Worm (Caenorhabditis elegans) whole organism, L4 larva: ENCODE data around the gene aars-1.
A peak's percentile ranks its signal among the peaks of the same experiment; 100 is the strongest.

Experiments used
- F10B5.3 ChIP-seq: sonication (generic microtip); optimal IDR thresholded peaks from 2 replicates; lab custom pipeline; 2016; ENCODE audit warnings: mild to moderate bottlenecking, missing genetic modification characterization, missing compliant biosample characterization
- R02D3.7 ChIP-seq: fragments of 150-350 bp; sonication (generic microtip); optimal IDR thresholded peaks from 3 replicates; lab custom pipeline; 2014; ENCODE audit warnings: missing biosample characterization, missing genetic modification characterization
- T20F7.1 ChIP-seq: fragments of 200-800 bp; sonication (Bioruptor generic); optimal IDR thresholded peaks from 2 replicates; lab custom pipeline; 2018; ENCODE audit warnings: mild to moderate bottlenecking, missing genetic modification characterization, missing compliant biosample characterization
- Y48G9A.11 ChIP-seq: fragments of 200-800 bp; sonication (Bioruptor generic); IDR thresholded peaks from 2 replicates; pipeline ENCODE4 v1.3.6; 2022; ENCODE audit warnings: missing genetic modification reagents, missing genetic modification characterization, missing compliant biosample characterization
- aha-1 ChIP-seq: fragments of 150-350 bp; peaks from one replicate; lab custom pipeline; 2014; ENCODE audit warnings: missing biosample characterization, missing genetic modification characterization
- ama-1 ChIP-seq: fragments of 150-350 bp; optimal IDR thresholded peaks from 2 replicates; lab custom pipeline; 2014; ENCODE audit warnings: inconsistent platforms, mixed read lengths
- attf-4 ChIP-seq: sonication (generic microtip); optimal IDR thresholded peaks from 3 replicates; lab custom pipeline; 2017; ENCODE audit warnings: missing biosample characterization, missing genetic modification characterization
- ceh-20 ChIP-seq: fragments of 200-800 bp; sonication (Bioruptor generic); IDR thresholded peaks from 2 replicates; pipeline ENCODE4 v1.3.6; 2022; ENCODE audit warnings: missing genetic modification reagents, missing genetic modification characterization, missing compliant biosample characterization
- ceh-32 ChIP-seq: sonication (generic microtip); optimal IDR thresholded peaks from 2 replicates; lab custom pipeline; 2016; ENCODE audit warnings: mild to moderate bottlenecking, missing genetic modification characterization, missing compliant biosample characterization; ENCODE audit not compliant: poor library complexity
- ces-1 ChIP-seq: fragments of 150-350 bp; sonication (generic microtip); optimal IDR thresholded peaks from 4 replicates; lab custom pipeline; 2014; ENCODE audit warnings: missing biosample characterization, missing genetic modification reagents, missing genetic modification characterization
- daf-16 ChIP-seq, 3 experiments: sonication (generic microtip); optimal IDR thresholded peaks; 2 replicates each; lab custom pipeline; 2016 to 2017; ENCODE audit warnings: missing genetic modification characterization in 3 of 3, missing genetic modification reagents in 3 of 3, mild to moderate bottlenecking in 2 of 3, missing compliant biosample characterization in 2 of 3, missing biosample characterization in 1 of 3, moderate library complexity in 1 of 3
- daf-19 ChIP-seq: fragments of 200-800 bp; sonication (Bioruptor generic); conservative IDR thresholded peaks from 2 replicates; pipeline ENCODE4 v1.3.6; 2022; ENCODE audit warnings: missing genetic modification characterization, missing compliant biosample characterization
- dmd-6 ChIP-seq: fragments of 200-800 bp; sonication (Bioruptor generic); IDR thresholded peaks from 2 replicates; pipeline ENCODE4 v1.3.6; 2022; ENCODE audit warnings: missing genetic modification reagents, missing genetic modification characterization, missing compliant biosample characterization
- dmd-8 ChIP-seq: fragments of 200-800 bp; sonication (Bioruptor generic); IDR thresholded peaks from 2 replicates; pipeline ENCODE4 v1.3.6; 2022; ENCODE audit warnings: missing genetic modification characterization, missing compliant biosample characterization
- dpl-1 ChIP-seq: fragments of 150-350 bp; optimal IDR thresholded peaks from 2 replicates; lab custom pipeline; 2014; ENCODE audit warnings: missing biosample characterization, missing genetic modification reagents, missing genetic modification characterization
- dve-1 ChIP-seq: sonication (generic microtip); optimal IDR thresholded peaks from 2 replicates; lab custom pipeline; 2017; ENCODE audit warnings: antibody characterized with exemption, mild to moderate bottlenecking, missing genetic modification characterization, missing compliant biosample characterization; ENCODE audit not compliant: insufficient read depth
- egl-43 ChIP-seq: fragments of 200-800 bp; sonication (Bioruptor generic); IDR thresholded peaks from 2 replicates; pipeline ENCODE4 v1.3.6; 2022; ENCODE audit warnings: missing genetic modification reagents, missing genetic modification characterization, missing compliant biosample characterization
- hlh-11 ChIP-seq: fragments of 200-800 bp; sonication (Bioruptor generic); optimal IDR thresholded peaks from 2 replicates; lab custom pipeline; 2018; ENCODE audit warnings: mild to moderate bottlenecking, missing genetic modification characterization, missing compliant biosample characterization
- lsy-2 ChIP-seq, 2 experiments: fragments of 150-350 bp in 1 of 2; sonication (generic microtip) in 1 of 2; optimal IDR thresholded peaks; 2 replicates each; lab custom pipeline; 2014 to 2017; ENCODE audit warnings: missing biosample characterization in 2 of 2, missing genetic modification characterization in 2 of 2
- mep-1 ChIP-seq: fragments of 150-350 bp; sonication (generic microtip); optimal IDR thresholded peaks from 3 replicates; lab custom pipeline; 2014; ENCODE audit warnings: missing biosample characterization, missing genetic modification characterization
- mes-2 ChIP-seq: sonication (generic microtip); optimal IDR thresholded peaks from 2 replicates; lab custom pipeline; 2016; ENCODE audit warnings: missing genotype, mild to moderate bottlenecking, missing genetic modification characterization, missing compliant biosample characterization; ENCODE audit not compliant: poor library complexity, severe bottlenecking
- mxl-3 ChIP-seq: fragments of 200-800 bp; sonication (Bioruptor generic); optimal IDR thresholded peaks from 2 replicates; lab custom pipeline; 2018; ENCODE audit warnings: mild to moderate bottlenecking, missing genetic modification characterization, missing compliant biosample characterization
- nhr-111 ChIP-seq: fragments of 200-800 bp; sonication (Bioruptor generic); optimal IDR thresholded peaks from 2 replicates; lab custom pipeline; 2018; ENCODE audit warnings: mild to moderate bottlenecking, missing genetic modification characterization, missing compliant biosample characterization
- nhr-25 ChIP-seq: sonication (generic microtip); optimal IDR thresholded peaks from 2 replicates; lab custom pipeline; 2017; ENCODE audit warnings: missing genetic modification characterization, mild to moderate bottlenecking, missing compliant biosample characterization, antibody characterized with exemption, moderate library complexity, borderline replicate concordance; ENCODE audit not compliant: insufficient read depth
- nhr-28 ChIP-seq: fragments of 150-350 bp; optimal IDR thresholded peaks from 2 replicates; lab custom pipeline; 2014; ENCODE audit warnings: missing biosample characterization, missing genetic modification characterization
- nhr-77 ChIP-seq: fragments of 150-350 bp; optimal IDR thresholded peaks from 2 replicates; lab custom pipeline; 2014; ENCODE audit warnings: missing biosample characterization, missing genetic modification characterization
- php-3 ChIP-seq: fragments of 200-800 bp; sonication (Bioruptor generic); IDR thresholded peaks from 2 replicates; pipeline ENCODE4 v1.3.6; 2022; ENCODE audit warnings: missing genetic modification reagents, missing genetic modification characterization, missing compliant biosample characterization
- pqm-1 ChIP-seq: sonication (generic microtip); optimal IDR thresholded peaks from 2 replicates; lab custom pipeline; 2017; ENCODE audit warnings: missing biosample characterization, missing genetic modification characterization
- rbr-2 ChIP-seq: sonication (generic microtip); optimal IDR thresholded peaks from 2 replicates; lab custom pipeline; 2016; ENCODE audit warnings: missing genotype, missing genetic modification characterization, missing compliant biosample characterization
- sdz-12 ChIP-seq: fragments of 200-800 bp; sonication (Bioruptor generic); optimal IDR thresholded peaks from 2 replicates; lab custom pipeline; 2018; ENCODE audit warnings: mild to moderate bottlenecking, missing genetic modification characterization, missing compliant biosample characterization
- set-16 ChIP-seq: fragments of 200-800 bp; sonication (Bioruptor generic); IDR thresholded peaks from 2 replicates; pipeline ENCODE4 v1.3.6; 2022; ENCODE audit warnings: missing genetic modification reagents, missing genetic modification characterization, missing compliant biosample characterization
- skn-1 ChIP-seq: fragments of 150-350 bp; optimal IDR thresholded peaks from 2 replicates; lab custom pipeline; 2014; ENCODE audit warnings: missing biosample characterization, missing genetic modification characterization
- snpc-1.2 ChIP-seq: fragments of 200-800 bp; sonication (Bioruptor generic); IDR thresholded peaks from 2 replicates; pipeline ENCODE4 v1.3.6; 2022; ENCODE audit warnings: missing genetic modification reagents, missing genetic modification characterization, missing compliant biosample characterization
- spr-1 ChIP-seq: sonication (generic microtip); optimal IDR thresholded peaks from 2 replicates; lab custom pipeline; 2016; ENCODE audit warnings: mild to moderate bottlenecking, missing genetic modification characterization, missing compliant biosample characterization
- spr-3 ChIP-seq: fragments of 200-800 bp; sonication (Bioruptor generic); optimal IDR thresholded peaks from 2 replicates; lab custom pipeline; 2018; ENCODE audit warnings: mild to moderate bottlenecking, missing genetic modification characterization, missing compliant biosample characterization
- tra-1 ChIP-seq: fragments of 200-800 bp; sonication (Bioruptor generic); IDR thresholded peaks from 2 replicates; pipeline ENCODE4 v1.3.6; 2022; ENCODE audit warnings: missing genetic modification reagents, missing genetic modification characterization, missing compliant biosample characterization
- vab-7 ChIP-seq: fragments of 200-800 bp; sonication (Bioruptor generic); IDR thresholded peaks from 2 replicates; pipeline ENCODE4 v1.3.6; 2022; ENCODE audit warnings: missing genetic modification reagents, missing genetic modification characterization, missing compliant biosample characterization
- zfp-2 ChIP-seq: sonication (generic microtip); optimal IDR thresholded peaks from 2 replicates; lab custom pipeline; 2016; ENCODE audit warnings: mild to moderate bottlenecking, missing genetic modification characterization, missing compliant biosample characterization
- ztf-7 ChIP-seq: fragments of 150-350 bp; optimal IDR thresholded peaks from 2 replicates; lab custom pipeline; 2014; ENCODE audit warnings: missing biosample characterization, missing genetic modification characterization

Gene aars-1

ce11 chrII:11443862-11444261 lies 20.4 kb downstream of the aars-1 start, which contains the start of gene adbp-1:
Gene adbp-1 (plus strand): TSS chrII:11444162.
- TF ChIP-seq skn-1 (tag; lab: Kevin White, UChicago), result no peak
- no peak for TF ChIP-seq dmd-8
- no peak for TF ChIP-seq daf-16 (GFP tag; optimal IDR thresholded peaks at IDR 0.05; lab: Kevin White, UChicago)
- TF ChIP-seq daf-16 (tag; optimal IDR thresholded peaks at IDR 0.05; lab: Kevin White, UChicago), result peak; percentile 5

- TF ChIP-seq ama-1 (no peak), egl-43 (GFP tag; lab: Robert Waterston, UW) (peak; percentile 49; the same call in 1 of the 2 replicates), nhr-25 (no peak), spr-1 (tag; lab: Kevin White, UChicago) (no peak), ceh-32 (no peak), mep-1 (tag; lab: Kevin White, UChicago) (no peak), set-16 (GFP tag; lab: Robert Waterston, UW) (peak; percentile 96), ztf-7 (tag; lab: Kevin White, UChicago) (no peak), snpc-1.2 (GFP tag; lab: Robert Waterston, UW) (0 out of 2 replicates have a peak, but pooled peaks have one; percentile 36)
Observed at ce11 chrII:11443128-11443527, 21.2 kb downstream of the aars-1 start.

- TF ChIP-seq aha-1 (tag; lab: Kevin White, UChicago), result peak; percentile 31
Observed at ce11 chrII:11442425-11442824, 21.9 kb downstream of the aars-1 start, which contains the start of gene ebp-2. Gene ebp-2 (plus strand): TSS chrII:11442725.

ce11 chrII:11440265-11440664 lies 24.0 kb downstream of the aars-1 start, which contains the start of gene VW02B12L.2:
Gene VW02B12L.2 (minus strand): TSS chrII:11440329.
- peak; percentile 14 for TF ChIP-seq mes-2
- TF ChIP-seq rbr-2 (tag; lab: Kevin White, UChicago), result no peak
- TF ChIP-seq php-3 (GFP tag; lab: Robert Waterston, UW), result no peak
- TF ChIP-seq daf-16 (GFP tag; optimal IDR thresholded peaks at IDR 0.05; lab: Kevin White, UChicago), result no peak
- peak; percentile 15 for TF ChIP-seq daf-16 (tag; optimal IDR thresholded peaks at IDR 0.05; lab: Kevin White, UChicago)
- TF ChIP-seq lsy-2 (tag; optimal IDR thresholded peaks at IDR 0.05; lab: Kevin White, UChicago), result peak in 1 of 2 experiments; percentile 66
- no peak for TF ChIP-seq ces-1 (GFP tag; lab: Kevin White, UChicago)
- TF ChIP-seq aha-1 (tag; lab: Kevin White, UChicago), result peak; percentile 25
- TF ChIP-seq zfp-2 (tag; lab: Kevin White, UChicago), result no peak
- TF ChIP-seq nhr-28 (tag; lab: Kevin White, UChicago), result peak; percentile 28
- TF ChIP-seq nhr-77, result no peak
- peak; percentile 83 for TF ChIP-seq dpl-1
- TF ChIP-seq Y48G9A.11 (GFP tag; lab: Robert Waterston, UW), result peak; percentile 45; the same call in 1 of the 2 replicates
- TF ChIP-seq T20F7.1 (GFP tag; lab: Kevin White, UChicago), result peak; percentile 94
- peak; percentile 65 for TF ChIP-seq R02D3.7 (tag; lab: Kevin White, UChicago)
- TF ChIP-seq nhr-25, result no peak

- no peak for TF ChIP-seq ces-1 (GFP tag; lab: Kevin White, UChicago)
- TF ChIP-seq F10B5.3, result no peak
- TF ChIP-seq php-3 (GFP tag; lab: Robert Waterston, UW), result no peak
- TF ChIP-seq dmd-6 (GFP tag; lab: Robert Waterston, UW), result peak; percentile 67
- TF ChIP-seq mep-1 (tag; lab: Kevin White, UChicago), result peak; percentile 2
- no peak for TF ChIP-seq spr-1 (tag; lab: Kevin White, UChicago)
- no peak for TF ChIP-seq ama-1
- TF ChIP-seq vab-7 (GFP tag; lab: Robert Waterston, UW), result no peak
- TF ChIP-seq pqm-1 (tag; lab: Kevin White, UChicago), result peak; percentile 93
- TF ChIP-seq spr-3, result no peak
- no peak for TF ChIP-seq sdz-12 (GFP tag; lab: Kevin White, UChicago)
- peak; percentile 58 for TF ChIP-seq nhr-28 (tag; lab: Kevin White, UChicago)
- peak; percentile 54 for TF ChIP-seq hlh-11 (tag; lab: Kevin White, UChicago)
- TF ChIP-seq snpc-1.2 (GFP tag; lab: Robert Waterston, UW), result no peak
- TF ChIP-seq R02D3.7 (tag; lab: Kevin White, UChicago), result no peak
- peak; percentile 39 for TF ChIP-seq dve-1 (tag; lab: Kevin White, UChicago)
- no peak for TF ChIP-seq mxl-3 (GFP tag; lab: Kevin White, UChicago)
- TF ChIP-seq tra-1 (GFP tag; lab: Robert Waterston, UW), result no peak
- TF ChIP-seq attf-4 (tag; lab: Kevin White, UChicago), result no peak
- TF ChIP-seq nhr-77, result peak; percentile 48
- TF ChIP-seq ceh-20 (GFP tag; lab: Robert Waterston, UW), result no peak
- no peak for TF ChIP-seq nhr-111 (GFP tag; lab: Kevin White, UChicago)
- TF ChIP-seq daf-19 (GFP tag; lab: Robert Waterston, UW), result no peak
- TF ChIP-seq daf-16 (GFP tag; optimal IDR thresholded peaks at IDR 0.05; lab: Kevin White, UChicago), result no peak
- peak; percentile 50 for TF ChIP-seq daf-16 (tag; optimal IDR thresholded peaks at IDR 0.05; lab: Kevin White, UChicago)
Observed at ce11 chrII:11438417-11438816, 25.9 kb downstream of the aars-1 start, which contains the start of gene vha-6. Gene vha-6 (minus strand): TSS chrII:11438452.
